Worm (Caenorhabditis elegans): ENCODE data around the gene C35C5.10.
A peak's percentile ranks its signal among the peaks of the same experiment; 100 is the strongest.

The C35C5.10 gene

DNA sequence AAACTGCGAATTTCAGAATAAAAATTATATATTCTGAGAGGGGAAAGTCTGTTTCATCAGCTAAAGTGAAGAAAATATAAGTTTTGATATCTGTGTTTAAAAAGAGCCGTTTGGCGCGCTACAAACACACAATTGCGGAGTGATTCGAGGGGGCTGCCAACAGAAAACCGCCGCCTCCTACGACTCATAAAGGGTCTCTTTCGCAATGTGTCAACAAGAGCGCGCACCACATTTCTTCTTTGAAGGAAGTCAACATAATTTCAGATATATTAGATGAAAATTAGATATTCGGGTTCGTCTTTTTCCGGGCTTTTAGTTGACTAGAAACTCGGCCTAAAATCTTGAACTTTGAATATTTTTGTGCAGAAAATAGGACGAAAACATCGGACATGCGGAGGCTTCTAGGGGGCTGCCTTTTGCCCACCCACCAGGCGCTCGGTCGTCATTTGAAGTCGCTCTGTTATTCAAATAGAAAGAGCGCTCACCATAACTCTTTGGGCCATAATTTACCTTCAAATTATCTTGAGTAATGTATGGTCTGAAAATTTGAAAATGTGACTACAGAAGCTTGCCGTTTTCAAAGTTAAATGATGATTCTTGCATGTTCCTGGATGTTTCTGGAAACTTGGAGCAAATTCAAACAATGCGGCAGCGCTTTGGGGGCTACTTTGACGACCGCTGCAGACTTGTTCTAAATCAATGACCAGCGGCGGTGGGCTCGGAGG, 49.9 kb downstream of the C35C5.10 start:
- peak; percentile 44 for TF ChIP-seq attf-4 (tag; optimal IDR thresholded peaks at IDR 0.05)
- peak; percentile 92 for TF ChIP-seq daf-19 (GFP tag; conservative IDR thresholded peaks at IDR 0.05)
- TF ChIP-seq vab-7 (GFP tag; IDR thresholded peaks at IDR 0.05) = peak; percentile 79; the same call in 1 of the 2 replicates
- peak; percentile 47 for TF ChIP-seq zip-2 (tag; optimal IDR thresholded peaks at IDR 0.05)
- 0 out of 2 replicates have a peak, but pooled peaks have one; percentile 42 for TF ChIP-seq tag-97 (GFP tag; IDR thresholded peaks at IDR 0.05)
- TF ChIP-seq mes-2 (tag; optimal IDR thresholded peaks at IDR 0.05; ENCODE audit: poor library complexity, severe bottlenecking) = peak; percentile 68
- TF ChIP-seq arid-1 (GFP tag; conservative IDR thresholded peaks at IDR 0.05) = peak; percentile 61; the same call in 1 of the 2 replicates
- TF ChIP-seq snpc-1.2 (GFP tag; IDR thresholded peaks at IDR 0.05) = no peak
- peak; percentile 83 to 85 for TF ChIP-seq daf-16 (GFP tag; optimal IDR thresholded peaks at IDR 0.05)
- TF ChIP-seq daf-16 (tag; optimal IDR thresholded peaks at IDR 0.05) = peak; percentile 77
- peak; percentile 90 for TF ChIP-seq F37D6.2 (tag; optimal IDR thresholded peaks at IDR 0.05)
- TF ChIP-seq nhr-102 (tag; optimal IDR thresholded peaks at IDR 0.05) = peak; percentile 96
- no peak for TF ChIP-seq nhr-76 (tag; optimal IDR thresholded peaks at IDR 0.05)
- TF ChIP-seq nhr-28 (tag; optimal IDR thresholded peaks at IDR 0.05) = peak; percentile 86
- peak; percentile 61 for TF ChIP-seq lin-15B (tag; optimal IDR thresholded peaks at IDR 0.05)
- TF ChIP-seq hmg-1.1 (GFP tag; IDR thresholded peaks at IDR 0.05) = peak; percentile 91
- peak; percentile 74 to 86 for TF ChIP-seq lsy-2 (tag; optimal IDR thresholded peaks at IDR 0.05)
- peak; percentile 98 for TF ChIP-seq aha-1 (tag)
- TF ChIP-seq nhr-42 (GFP tag; IDR thresholded peaks at IDR 0.05) = peak; percentile 91
- TF ChIP-seq dmd-6 (GFP tag; IDR thresholded peaks at IDR 0.05) = peak; percentile 83
- no peak for TF ChIP-seq F44E2.7 (GFP tag; IDR thresholded peaks at IDR 0.05)
- TF ChIP-seq T20F7.1 (GFP tag; optimal IDR thresholded peaks at IDR 0.05) = peak; percentile 90
- TF ChIP-seq Y48G9A.11 (GFP tag; IDR thresholded peaks at IDR 0.05) = peak; percentile 54; the same call in 1 of the 2 replicates
- TF ChIP-seq lin-1 (GFP tag; IDR thresholded peaks at IDR 0.05) = peak; percentile 69; the same call in 1 of the 2 replicates
- peak; percentile 41 for TF ChIP-seq ceh-28 (tag; optimal IDR thresholded peaks at IDR 0.05)
- TF ChIP-seq ztf-11 (tag; optimal IDR thresholded peaks at IDR 0.05) = no peak
- TF ChIP-seq ceh-32 (tag; optimal IDR thresholded peaks at IDR 0.05; ENCODE audit: poor library complexity) = peak; percentile 66
- peak; percentile 48 for TF ChIP-seq lim-7 (GFP tag; IDR thresholded peaks at IDR 0.05)
- TF ChIP-seq ceh-20 (GFP tag; IDR thresholded peaks at IDR 0.05) = peak; percentile 97
- peak; percentile 98 for TF ChIP-seq hlh-11 (tag; optimal IDR thresholded peaks at IDR 0.05)
- TF ChIP-seq ces-1 (GFP tag; optimal IDR thresholded peaks at IDR 0.05) = no peak
- TF ChIP-seq dve-1 (tag; optimal IDR thresholded peaks at IDR 0.05; ENCODE audit: insufficient read depth) = peak; percentile 77
- no peak for TF ChIP-seq ceh-62 (tag; optimal IDR thresholded peaks at IDR 0.05)
- no peak for TF ChIP-seq unc-130 (GFP tag; optimal IDR thresholded peaks at IDR 0.05)
- TF ChIP-seq madf-5 (GFP tag; IDR thresholded peaks at IDR 0.05) = 0 out of 4 replicates have a peak, but pooled peaks of 1 of the 2 experiments have one; percentile 36
- peak; percentile 96 for TF ChIP-seq tra-1 (GFP tag; IDR thresholded peaks at IDR 0.05)
- TF ChIP-seq ama-1 (optimal IDR thresholded peaks at IDR 0.05) = no peak
- no peak for TF ChIP-seq nhr-111 (GFP tag; optimal IDR thresholded peaks at IDR 0.05)
- TF ChIP-seq lin-29 (GFP tag; IDR thresholded peaks at IDR 0.05) = peak; percentile 92
- TF ChIP-seq egl-43 (GFP tag; IDR thresholded peaks at IDR 0.05) = no peak; the same call in none of the 2 replicates
- peak; percentile 84 to 94 for TF ChIP-seq hif-1 (tag; optimal IDR thresholded peaks at IDR 0.05)
- peak; percentile 93 for TF ChIP-seq zfp-3 (GFP tag; conservative IDR thresholded peaks at IDR 0.05)
- TF ChIP-seq egl-27 (tag; optimal IDR thresholded peaks at IDR 0.05) = no peak
- peak; percentile 82 for TF ChIP-seq zag-1 (tag; optimal IDR thresholded peaks at IDR 0.05)
- TF ChIP-seq rbr-2 (tag; optimal IDR thresholded peaks at IDR 0.05) = peak; percentile 97
- TF ChIP-seq saeg-2 (GFP tag; IDR thresholded peaks at IDR 0.05) = peak; percentile 94
- peak; percentile 94 for TF ChIP-seq nhr-48 (tag; optimal IDR thresholded peaks at IDR 0.05)
- no peak for TF ChIP-seq ZK337.2 (GFP tag; IDR thresholded peaks at IDR 0.05)
- TF ChIP-seq daf-8 (GFP tag; IDR thresholded peaks at IDR 0.05) = peak; percentile 91
- peak; percentile 54 for TF ChIP-seq Y5F2A.4 (GFP tag; optimal IDR thresholded peaks at IDR 0.05)
